Worm (Caenorhabditis elegans): ENCODE data around the gene gcp-2.2.
A peak's percentile ranks its signal among the peaks of the same experiment; 100 is the strongest.

gcp-2.2 gene

ce11 chrX:11522058-11522757, 15.3 kb upstream of the gcp-2.2 start, which contains the start of gene sdc-2:
sdc-2 (plus strand) TSS chrX:11522707.
- TF ChIP-seq dao-5 (tag; optimal IDR thresholded peaks at IDR 0.05) (no peak), him-1 (tag; optimal IDR thresholded peaks at IDR 0.05) (peak; percentile 44)

DNA sequence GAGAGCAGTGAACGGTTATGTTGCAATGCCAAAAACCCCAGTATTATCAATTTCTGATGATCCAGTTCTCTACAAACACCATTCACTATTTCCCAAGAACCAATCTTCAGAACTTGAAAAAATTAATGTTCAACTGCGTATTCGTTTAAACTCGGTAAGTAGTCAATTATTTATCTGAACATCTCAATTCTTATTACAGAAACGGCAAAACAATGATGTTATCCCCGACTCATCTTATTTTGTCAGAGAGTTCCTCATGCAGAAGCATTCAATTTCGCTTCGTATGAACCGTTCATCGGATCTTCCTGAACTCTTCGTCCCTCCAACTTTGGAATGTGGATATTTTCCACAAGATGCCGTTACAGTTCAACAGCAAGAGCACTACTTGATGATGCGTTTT, 13.8 kb upstream of the gcp-2.2 start:
- TF ChIP-seq him-1 (tag; optimal IDR thresholded peaks at IDR 0.05) (no peak), W03F9.2 (tag; optimal IDR thresholded peaks at IDR 0.05) (no peak), dao-5 (tag; optimal IDR thresholded peaks at IDR 0.05) (no peak)

DNA sequence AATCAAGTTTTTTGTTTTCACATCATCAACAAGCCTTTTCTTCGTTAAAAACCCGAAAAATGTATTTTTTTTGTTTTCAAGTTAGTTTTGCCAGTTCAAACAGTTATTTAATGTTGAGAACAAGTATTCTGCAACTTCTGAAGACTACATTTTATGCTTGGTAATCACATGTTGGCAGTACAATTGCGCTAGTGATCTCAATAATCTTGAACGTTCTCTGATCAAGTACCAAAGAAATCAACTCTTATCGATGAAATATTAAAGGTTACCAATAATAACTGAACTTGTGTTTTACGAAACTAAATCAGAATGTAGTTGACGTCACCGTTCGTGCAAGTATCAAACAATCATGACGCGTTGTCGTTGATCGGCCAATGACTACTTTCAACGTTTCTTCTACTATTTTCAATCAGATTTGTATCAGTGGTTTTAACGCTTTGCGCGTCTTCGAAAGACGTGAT, 3.9 kb upstream of the gcp-2.2 start, which contains the start of gene C35C5.8:
C35C5.8 (plus strand) TSS at position 51 of the 461 bp plus-strand sequence.
- no peak for TF ChIP-seq W03F9.2 (tag; optimal IDR thresholded peaks at IDR 0.05)
- TF ChIP-seq him-1 (tag; optimal IDR thresholded peaks at IDR 0.05) = no peak
- no peak for TF ChIP-seq dao-5 (tag; optimal IDR thresholded peaks at IDR 0.05)

DNA sequence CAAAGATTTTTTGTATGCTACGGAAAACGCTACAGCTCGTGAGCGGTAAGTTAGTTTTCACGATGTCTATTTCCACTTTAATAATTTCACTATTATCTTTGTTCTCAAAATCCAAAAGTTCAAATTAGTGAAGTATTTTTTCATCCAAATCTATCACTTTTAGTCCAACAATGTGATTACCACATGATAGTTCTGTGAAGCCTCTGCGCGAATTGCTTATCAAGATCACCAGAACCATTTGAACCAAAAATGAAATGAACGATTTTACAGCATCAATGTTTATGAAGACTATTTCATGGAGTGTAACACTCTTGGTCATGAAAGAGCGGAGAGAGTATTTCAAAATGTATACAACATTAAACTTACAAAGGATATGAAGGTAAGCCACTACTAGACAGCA, 3.1 kb upstream of the gcp-2.2 start:
- TF ChIP-seq dao-5 (tag; optimal IDR thresholded peaks at IDR 0.05) (no peak), him-1 (tag; optimal IDR thresholded peaks at IDR 0.05) (no peak), W03F9.2 (tag; optimal IDR thresholded peaks at IDR 0.05) (no peak)

- TF ChIP-seq W03F9.2 (tag; optimal IDR thresholded peaks at IDR 0.05) = no peak
- no peak for TF ChIP-seq him-1 (tag; optimal IDR thresholded peaks at IDR 0.05)
- TF ChIP-seq dao-5 (tag; optimal IDR thresholded peaks at IDR 0.05) = no peak
These were observed 1.1 kb upstream of the gcp-2.2 start, which contains the start of gene C35C5.9 for ce11 chrX:11536408-11536807. C35C5.9 (plus strand) TSS chrX:11536568.

- TF ChIP-seq dao-5 (tag; optimal IDR thresholded peaks at IDR 0.05) (no peak), him-1 (tag; optimal IDR thresholded peaks at IDR 0.05) (no peak), W03F9.2 (tag; optimal IDR thresholded peaks at IDR 0.05) (no peak)
These were observed 4.2 kb downstream of the gcp-2.2 start for ce11 chrX:11541690-11542089.

ce11 chrX:11546445-11547275, 9.1 kb downstream of the gcp-2.2 start, which contains the start of gene selt-1.1:
selt-1.1 (minus strand) TSS chrX:11546495.
- no peak for TF ChIP-seq him-1 (tag; optimal IDR thresholded peaks at IDR 0.05)
- peak; percentile 64 for TF ChIP-seq W03F9.2 (tag; optimal IDR thresholded peaks at IDR 0.05)
- no peak for TF ChIP-seq dao-5 (tag; optimal IDR thresholded peaks at IDR 0.05)

DNA sequence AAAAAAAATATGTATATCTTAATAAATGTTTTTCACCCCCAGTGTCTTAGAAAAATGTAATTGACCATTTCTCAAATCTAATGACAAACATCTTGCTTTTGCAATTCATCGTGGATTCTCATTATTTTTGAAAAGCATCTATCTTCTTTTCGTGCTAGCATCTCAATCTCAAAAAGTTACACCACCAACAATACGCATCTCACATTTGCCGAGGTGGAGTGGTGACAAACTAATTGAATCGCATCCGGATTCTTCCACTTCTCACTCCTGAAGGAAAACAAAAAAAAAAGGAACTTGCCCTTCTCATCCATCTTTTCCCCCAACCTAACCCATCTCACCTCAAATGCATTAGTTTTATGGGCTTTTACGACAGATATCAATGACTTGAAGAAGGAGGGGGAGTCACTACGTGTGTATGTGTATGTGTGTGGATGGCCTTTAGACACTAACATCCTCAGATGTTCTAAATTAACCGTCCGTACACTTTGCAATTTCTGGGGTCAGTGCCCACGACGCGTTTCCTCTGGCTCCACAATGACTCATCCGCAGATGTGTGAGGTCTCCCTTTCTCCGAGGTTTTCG, 10.0 kb downstream of the gcp-2.2 start:
- TF ChIP-seq dao-5 (tag; optimal IDR thresholded peaks at IDR 0.05) (no peak), W03F9.2 (tag; optimal IDR thresholded peaks at IDR 0.05) (no peak), him-1 (tag; optimal IDR thresholded peaks at IDR 0.05) (no peak)

DNA sequence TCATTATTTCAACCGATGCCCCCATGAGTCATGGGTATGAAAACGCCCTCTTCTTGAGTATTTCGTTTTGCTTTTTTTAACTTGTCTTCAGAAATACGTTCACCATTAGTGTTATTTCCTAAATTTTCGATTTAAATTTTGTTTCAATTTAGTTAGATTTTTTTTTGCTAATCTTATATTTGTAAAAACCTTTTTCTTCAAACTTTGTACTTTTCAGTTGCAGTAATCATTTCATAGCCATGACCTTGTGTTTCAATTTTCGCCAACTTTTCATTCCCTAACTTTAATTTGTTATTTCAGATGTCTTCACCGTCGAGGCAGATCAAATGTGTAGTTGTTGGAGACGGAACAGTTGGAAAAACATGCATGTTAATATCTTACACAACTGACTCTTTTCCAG, 10.8 kb downstream of the gcp-2.2 start, which contains the start of gene mig-2:
mig-2 (plus strand) TSS at position 301 of the 400 bp plus-strand sequence.
- TF ChIP-seq dao-5 (tag; optimal IDR thresholded peaks at IDR 0.05) = no peak

DNA sequence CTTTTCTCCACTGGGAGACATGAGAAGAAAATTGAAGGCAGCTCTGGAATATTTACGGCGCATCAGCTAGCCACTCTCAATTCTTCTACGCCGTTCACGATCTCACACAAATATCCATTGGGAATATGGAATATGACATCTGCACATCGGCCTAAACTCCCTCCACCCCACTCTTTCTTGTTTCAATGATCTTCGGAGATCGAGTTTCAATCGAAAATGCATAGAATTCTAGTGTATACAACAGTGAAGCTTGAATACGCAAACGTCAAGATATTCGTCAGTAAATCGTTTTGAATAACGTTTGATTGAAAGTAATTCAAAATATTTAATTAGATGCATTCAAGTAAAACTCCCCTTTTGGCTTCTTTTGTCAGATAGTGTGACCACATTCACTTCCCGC, 14.3 kb downstream of the gcp-2.2 start:
- no peak for TF ChIP-seq dao-5 (tag; optimal IDR thresholded peaks at IDR 0.05)
- TF ChIP-seq W03F9.2 (tag; optimal IDR thresholded peaks at IDR 0.05) = no peak
- TF ChIP-seq him-1 (tag; optimal IDR thresholded peaks at IDR 0.05) = no peak

DNA sequence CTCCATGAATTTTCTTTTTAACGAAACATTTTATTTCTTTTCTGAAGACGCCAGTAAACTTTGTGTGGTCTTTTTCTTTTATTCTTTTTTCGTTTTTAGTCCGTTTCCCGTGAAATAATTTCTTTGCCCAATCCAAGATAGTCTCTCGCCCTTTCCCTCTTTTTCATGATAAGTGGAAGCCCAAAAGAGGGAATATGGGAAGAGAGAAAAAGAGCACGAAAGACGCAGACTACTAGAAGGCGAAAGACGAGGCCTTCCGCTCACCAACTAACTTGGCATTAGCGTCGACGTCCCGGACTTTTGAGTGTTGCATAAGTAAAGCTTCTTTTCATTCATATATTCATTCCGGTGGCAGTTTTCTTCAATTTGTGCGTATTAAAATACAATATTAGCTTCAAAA, 15.4 kb downstream of the gcp-2.2 start:
- no peak for TF ChIP-seq dao-5 (tag; optimal IDR thresholded peaks at IDR 0.05)
- no peak for TF ChIP-seq him-1 (tag; optimal IDR thresholded peaks at IDR 0.05)
- no peak for TF ChIP-seq W03F9.2 (tag; optimal IDR thresholded peaks at IDR 0.05)

DNA sequence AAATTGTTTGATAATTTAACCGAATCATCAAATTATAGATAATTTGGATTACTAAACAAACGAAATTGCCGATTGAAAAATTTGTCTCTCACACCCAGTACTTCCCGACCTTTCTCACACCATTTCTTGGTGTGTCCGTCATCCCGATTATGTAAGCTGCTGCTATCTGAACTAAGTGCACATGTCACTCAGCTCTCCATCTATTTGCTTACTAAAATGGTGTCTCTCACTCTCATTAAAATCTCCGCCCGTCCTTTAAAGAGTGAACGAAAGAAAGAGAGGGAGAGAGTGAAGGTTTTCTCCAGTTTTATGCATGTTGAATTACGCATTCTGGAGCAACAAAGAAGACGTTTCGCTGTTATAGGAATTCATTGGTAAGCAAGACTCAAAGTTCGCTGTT, 17.0 kb downstream of the gcp-2.2 start:
- no peak for TF ChIP-seq W03F9.2 (tag; optimal IDR thresholded peaks at IDR 0.05)
- TF ChIP-seq him-1 (tag; optimal IDR thresholded peaks at IDR 0.05) = no peak
- no peak for TF ChIP-seq dao-5 (tag; optimal IDR thresholded peaks at IDR 0.05)

ce11 chrX:11555046-11555445, 17.5 kb downstream of the gcp-2.2 start:
- no peak for TF ChIP-seq dao-5 (tag; optimal IDR thresholded peaks at IDR 0.05)
- TF ChIP-seq W03F9.2 (tag; optimal IDR thresholded peaks at IDR 0.05) = no peak
- TF ChIP-seq him-1 (tag; optimal IDR thresholded peaks at IDR 0.05) = no peak

Measured in whole organism, L4/young adult.